Fruit fly (Drosophila melanogaster): ENCODE results near the gene Sox21a.

dm6 chr3L:14097941-14098545 lies 9.9 kb downstream of the Sox21a start, which contains the start of gene Fbp1:
- TF ChIP-seq CG16779 (tag; optimal IDR thresholded peaks at IDR 0.05) (no peak), CG3032 (tag; optimal IDR thresholded peaks at IDR 0.05) (no peak), Lpt (GFP tag; optimal IDR thresholded peaks at IDR 0.05) (no peak), CG11294 (GFP tag; IDR thresholded peaks at IDR 0.05) (no peak), ss (GFP tag; optimal IDR thresholded peaks at IDR 0.05) (no peak)
